Fruit fly (Drosophila melanogaster) whole organism, prepupa: ENCODE measurements around the gene CG14439.
A peak's percentile ranks its signal among the peaks of the same experiment; 100 is the strongest.

Experiments
- Blimp-1 ChIP-seq: fragments of 200-800 bp; sonication (Bioruptor generic); optimal IDR thresholded peaks from 3 replicates; lab custom pipeline; 2017; ENCODE audit warnings: missing biosample characterization, missing genetic modification characterization, mild to moderate bottlenecking, moderate library complexity, missing genetic modification reagents
- CG10631 ChIP-seq: fragments of 200-800 bp; sonication (Bioruptor generic); optimal IDR thresholded peaks from 2 replicates; lab custom pipeline; 2016; ENCODE audit warnings: missing biosample characterization, missing genetic modification characterization
- CG10669 ChIP-seq: fragments of 200-800 bp; sonication (Bioruptor generic); optimal IDR thresholded peaks from 3 replicates; lab custom pipeline; 2018; ENCODE audit warnings: missing biosample characterization, mild to moderate bottlenecking, missing genetic modification characterization, moderate library complexity
- CG11294 ChIP-seq: fragments of 200-800 bp; sonication (Bioruptor generic); IDR thresholded peaks from 2 replicates; pipeline ENCODE4 v1.3.6; 2022; ENCODE audit warnings: missing biosample characterization, missing genetic modification characterization
- CG11762 ChIP-seq: fragments of 200-800 bp; sonication (Bioruptor generic); optimal IDR thresholded peaks from 3 replicates; lab custom pipeline; 2016; ENCODE audit warnings: missing biosample characterization, missing genetic modification characterization; ENCODE audit not compliant: insufficient read depth
- CG11902 ChIP-seq: fragments of 200-800 bp; sonication (Bioruptor generic); optimal IDR thresholded peaks from 3 replicates; lab custom pipeline; 2016; ENCODE audit warnings: missing biosample characterization, missing genetic modification characterization
- CG15336 ChIP-seq: fragments of 200-800 bp; sonication (Bioruptor generic); IDR thresholded peaks from 2 replicates; pipeline ENCODE4 v1.3.6; 2022; ENCODE audit warnings: missing biosample characterization, missing genetic modification characterization
- CG1621 ChIP-seq: fragments of 200-800 bp; sonication (Bioruptor generic); optimal IDR thresholded peaks from 3 replicates; lab custom pipeline; 2018; ENCODE audit warnings: missing biosample characterization, mild to moderate bottlenecking, missing genetic modification characterization
- CG16779 ChIP-seq: fragments of 200-800 bp; sonication (Bioruptor generic); optimal IDR thresholded peaks from 3 replicates; lab custom pipeline; 2017; ENCODE audit warnings: missing biosample characterization, mild to moderate bottlenecking, missing genetic modification characterization
- CG3032 ChIP-seq: fragments of 200-800 bp; optimal IDR thresholded peaks from 2 replicates; lab custom pipeline; 2019; ENCODE audit warnings: missing biosample characterization, mild to moderate bottlenecking, missing genetic modification characterization, moderate library complexity
- CG32006 ChIP-seq: fragments of 200-800 bp; sonication (Bioruptor generic); optimal IDR thresholded peaks from 3 replicates; lab custom pipeline; 2017; ENCODE audit warnings: missing biosample characterization, mild to moderate bottlenecking, missing genetic modification characterization
- CG34406 ChIP-seq: fragments of 200-800 bp; sonication (Bioruptor generic); optimal IDR thresholded peaks from 3 replicates; lab custom pipeline; 2016; ENCODE audit warnings: missing biosample characterization, missing genetic modification characterization
- CG4318 ChIP-seq: fragments of 200-800 bp; sonication (Bioruptor generic); optimal IDR thresholded peaks from 3 replicates; lab custom pipeline; 2017; ENCODE audit warnings: missing biosample characterization, mild to moderate bottlenecking, missing genetic modification characterization
- CG6163 ChIP-seq: fragments of 200-800 bp; sonication (Bioruptor generic); IDR thresholded peaks from 3 replicates; pipeline ENCODE4 v1.3.6; 2022; ENCODE audit warnings: missing biosample characterization, missing genetic modification characterization
- CG6792 ChIP-seq: fragments of 200-800 bp; sonication (Bioruptor generic); optimal IDR thresholded peaks from 3 replicates; lab custom pipeline; 2016; ENCODE audit warnings: missing biosample characterization, missing genetic modification characterization
- CG6808 ChIP-seq: fragments of 200-800 bp; sonication (Bioruptor generic); optimal IDR thresholded peaks from 3 replicates; lab custom pipeline; 2017; ENCODE audit warnings: missing biosample characterization, missing genetic modification characterization, mild to moderate bottlenecking, moderate library complexity, missing genetic modification reagents
- CG7368 ChIP-seq: fragments of 200-800 bp; sonication (Bioruptor generic); optimal IDR thresholded peaks from 3 replicates; lab custom pipeline; 2016; ENCODE audit warnings: missing biosample characterization, missing genetic modification characterization
- CG8119 ChIP-seq: fragments of 200-800 bp; sonication (Bioruptor generic); IDR thresholded peaks from 3 replicates; pipeline ENCODE4 v1.3.6; 2022; ENCODE audit warnings: missing biosample characterization, missing genetic modification characterization
- CG8319 ChIP-seq: fragments of 200-800 bp; sonication (Bioruptor generic); optimal IDR thresholded peaks from 3 replicates; lab custom pipeline; 2016; ENCODE audit warnings: missing biosample characterization, missing genetic modification characterization
- CG9139 ChIP-seq: fragments of 200-800 bp; sonication (Bioruptor generic); optimal IDR thresholded peaks from 3 replicates; lab custom pipeline; 2017; ENCODE audit warnings: missing biosample characterization, mild to moderate bottlenecking, missing genetic modification characterization
- Eip75B ChIP-seq: fragments of 200-800 bp; sonication (Bioruptor generic); optimal IDR thresholded peaks from 3 replicates; lab custom pipeline; 2016; ENCODE audit warnings: missing biosample characterization, missing genetic modification characterization
- Eip78C ChIP-seq: fragments of 200-800 bp; sonication (Bioruptor generic); peaks from one replicate; lab custom pipeline; 2016; ENCODE audit warnings: missing biosample characterization, missing genetic modification characterization
- Ets21C ChIP-seq: fragments of 200-800 bp; sonication (Bioruptor generic); optimal IDR thresholded peaks from 3 replicates; lab custom pipeline; 2016; ENCODE audit warnings: missing biosample characterization, missing genetic modification characterization
- Gug ChIP-seq: fragments of 200-800 bp; sonication (Bioruptor generic); IDR thresholded peaks from 2 replicates; pipeline ENCODE4 v1.3.6; 2022; ENCODE audit warnings: missing biosample characterization, missing genetic modification characterization
- Hr4 ChIP-seq: fragments of 200-800 bp; sonication (Bioruptor generic); optimal IDR thresholded peaks from 3 replicates; lab custom pipeline; 2016; ENCODE audit warnings: missing biosample characterization, missing genetic modification characterization
- Met ChIP-seq: fragments of 200-800 bp; sonication (Bioruptor generic); optimal IDR thresholded peaks from 3 replicates; lab custom pipeline; 2016; ENCODE audit warnings: missing biosample characterization, missing genetic modification characterization
- OdsH ChIP-seq: fragments of 200-800 bp; sonication (Bioruptor generic); optimal IDR thresholded peaks from 3 replicates; lab custom pipeline; 2016; ENCODE audit warnings: missing biosample characterization, missing genetic modification characterization
- Smox ChIP-seq: fragments of 200-800 bp; sonication (Bioruptor generic); optimal IDR thresholded peaks from 3 replicates; lab custom pipeline; 2016; ENCODE audit warnings: missing biosample characterization, missing genetic modification characterization
- Sox102F ChIP-seq: fragments of 200-800 bp; sonication (Bioruptor generic); optimal IDR thresholded peaks from 2 replicates; lab custom pipeline; 2016; ENCODE audit warnings: missing biosample characterization, mild to moderate bottlenecking, missing genetic modification characterization
- Sox14 ChIP-seq: fragments of 200-800 bp; sonication (Bioruptor generic); optimal IDR thresholded peaks from 3 replicates; lab custom pipeline; 2016; ENCODE audit warnings: missing biosample characterization, missing genetic modification characterization
- achi ChIP-seq: fragments of 200-800 bp; sonication (Bioruptor generic); optimal IDR thresholded peaks from 3 replicates; lab custom pipeline; 2016; ENCODE audit warnings: missing biosample characterization, missing genetic modification characterization
- acj6 ChIP-seq: fragments of 200-800 bp; sonication (Bioruptor generic); optimal IDR thresholded peaks from 3 replicates; lab custom pipeline; 2016; ENCODE audit warnings: missing biosample characterization, missing genetic modification characterization
- cyc ChIP-seq: fragments of 200-800 bp; sonication (Bioruptor generic); optimal IDR thresholded peaks from 3 replicates; lab custom pipeline; 2016; ENCODE audit warnings: missing biosample characterization, missing genetic modification characterization
- eg ChIP-seq: fragments of 200-800 bp; sonication (Bioruptor generic); IDR thresholded peaks from 3 replicates; pipeline ENCODE4 v1.3.6; 2022; ENCODE audit warnings: missing biosample characterization, missing genetic modification characterization
- esn ChIP-seq: fragments of 200-800 bp; sonication (Bioruptor generic); optimal IDR thresholded peaks from 2 replicates; lab custom pipeline; 2016; ENCODE audit warnings: missing biosample characterization, mild to moderate bottlenecking, missing genetic modification characterization, moderate library complexity
- fd59A ChIP-seq: fragments of 200-800 bp; sonication (Bioruptor generic); optimal IDR thresholded peaks from 2 replicates; lab custom pipeline; 2017; ENCODE audit warnings: missing biosample characterization, mild to moderate bottlenecking, missing genetic modification characterization, missing genetic modification reagents
- fkh ChIP-seq: fragments of 200-800 bp; sonication (Bioruptor generic); optimal IDR thresholded peaks from 3 replicates; lab custom pipeline; 2017; ENCODE audit warnings: missing biosample characterization, mild to moderate bottlenecking, missing genetic modification characterization, moderate library complexity
- net ChIP-seq: fragments of 200-800 bp; sonication (Bioruptor generic); optimal IDR thresholded peaks from 3 replicates; lab custom pipeline; 2016; ENCODE audit warnings: missing biosample characterization, missing genetic modification characterization
- pdm3 ChIP-seq: fragments of 200-800 bp; sonication (Bioruptor generic); optimal IDR thresholded peaks from 3 replicates; lab custom pipeline; 2016; ENCODE audit warnings: missing biosample characterization, missing genetic modification characterization
- salr ChIP-seq, 2 experiments: fragments of 200-800 bp; sonication (Bioruptor generic); optimal IDR thresholded peaks; 3 replicates each; lab custom pipeline; 2016 to 2018; ENCODE audit warnings: missing biosample characterization in 2 of 2, missing genetic modification characterization in 2 of 2, mild to moderate bottlenecking in 1 of 2
- spab ChIP-seq: fragments of 200-800 bp; sonication (Bioruptor generic); optimal IDR thresholded peaks from 2 replicates; lab custom pipeline; 2017; ENCODE audit warnings: missing biosample characterization, mild to moderate bottlenecking, missing genetic modification characterization, missing genetic modification reagents
- ss ChIP-seq, 2 experiments: fragments of 200-800 bp; sonication (Bioruptor generic); optimal IDR thresholded peaks; 2 replicates in 1 of 2; 3 replicates in 1 of 2; lab custom pipeline; 2017 to 2018; ENCODE audit warnings: mild to moderate bottlenecking in 2 of 2, missing biosample characterization in 2 of 2, missing genetic modification characterization in 2 of 2, moderate library complexity in 1 of 2
- svp ChIP-seq: fragments of 200-800 bp; sonication (Bioruptor generic); peaks from one replicate; lab custom pipeline; 2016; ENCODE audit warnings: missing biosample characterization, missing genetic modification characterization
- vri ChIP-seq: fragments of 200-800 bp; sonication (Bioruptor generic); optimal IDR thresholded peaks from 3 replicates; lab custom pipeline; 2016; ENCODE audit warnings: missing biosample characterization, mild to moderate bottlenecking, missing genetic modification characterization

Gene CG14439

dm6 chrX:6803312-6803794, 56.0 kb downstream of the CG14439 start, which contains the start of the genes C3G and pod1 (continued):
- no peak for TF ChIP-seq CG6163
- peak; percentile 19 for TF ChIP-seq esn (GFP tag; lab: Kevin White, UChicago)
- TF ChIP-seq cyc (GFP tag; lab: Kevin White, UChicago) = peak; percentile 31
- TF ChIP-seq fd59A (GFP tag; lab: Kevin White, UChicago) = no peak
- TF ChIP-seq CG11902 = no peak
- TF ChIP-seq CG6792 (GFP tag; lab: Kevin White, UChicago) = no peak
- no peak for TF ChIP-seq achi (GFP tag; lab: Kevin White, UChicago)
- TF ChIP-seq CG15336 = no peak
- TF ChIP-seq Gug (GFP tag; lab: Robert Waterston, UW) = no peak
- no peak for TF ChIP-seq CG34406 (GFP tag; lab: Kevin White, UChicago)
- TF ChIP-seq Sox102F (GFP tag; lab: Kevin White, UChicago) = peak; percentile 56
- TF ChIP-seq Hr4 (GFP tag; lab: Kevin White, UChicago) = peak; percentile 18
- TF ChIP-seq svp (GFP tag; lab: Kevin White, UChicago) = peak; percentile 55
- peak; percentile 21 for TF ChIP-seq pdm3 (GFP tag; lab: Kevin White, UChicago)
- no peak for TF ChIP-seq CG6808 (GFP tag; lab: Kevin White, UChicago)
- TF ChIP-seq Eip78C (GFP tag; lab: Kevin White, UChicago) = peak; percentile 71
- no peak for TF ChIP-seq CG11762 (GFP tag; lab: Kevin White, UChicago)
- peak; percentile 31 for TF ChIP-seq Smox
- TF ChIP-seq CG16779 (tag; lab: Kevin White, UChicago) = no peak
- no peak for TF ChIP-seq OdsH (GFP tag; lab: Kevin White, UChicago)
- TF ChIP-seq vri (GFP tag; lab: Kevin White, UChicago) = peak; percentile 16
- no peak for TF ChIP-seq ss (GFP tag; optimal IDR thresholded peaks at IDR 0.05; lab: Kevin White, UChicago)
- no peak for TF ChIP-seq CG7368 (GFP tag; lab: Kevin White, UChicago)

dm6 chrX:6803880-6804484, 56.6 kb downstream of the CG14439 start:
- TF ChIP-seq pdm3 (GFP tag; lab: Kevin White, UChicago) (no peak), CG6163 (peak; percentile 24; the same call in 1 of the 3 replicates), fd59A (GFP tag; lab: Kevin White, UChicago) (no peak), CG10669 (peak; percentile 5), ss (GFP tag; optimal IDR thresholded peaks at IDR 0.05; lab: Kevin White, UChicago) (peak; percentile 36 to 44), CG3032 (no peak), Eip78C (GFP tag; lab: Kevin White, UChicago) (no peak), CG8319 (GFP tag; lab: Kevin White, UChicago) (no peak), Met (GFP tag; lab: Kevin White, UChicago) (no peak), Sox14 (GFP tag; lab: Kevin White, UChicago) (peak; percentile 83), CG9139 (GFP tag; lab: Kevin White, UChicago) (peak; percentile 41)

dm6 chrX:6804485-6805295, 57.3 kb downstream of the CG14439 start:
- TF ChIP-seq CG1621 (tag; lab: Kevin White, UChicago) (peak; percentile 75), Sox102F (GFP tag; lab: Kevin White, UChicago) (peak; percentile 95), CG4318 (GFP tag; lab: Kevin White, UChicago) (peak; percentile 88), fkh (no peak), Met (GFP tag; lab: Kevin White, UChicago) (peak; percentile 95), esn (GFP tag; lab: Kevin White, UChicago) (peak; percentile 95), CG3032 (peak; percentile 65), Ets21C (GFP tag; lab: Kevin White, UChicago) (peak; percentile 93), spab (no peak), Eip78C (GFP tag; lab: Kevin White, UChicago) (peak; percentile 98), net (GFP tag; lab: Kevin White, UChicago) (peak; percentile 94), Blimp-1 (GFP tag; lab: Kevin White, UChicago) (peak; percentile 71), CG32006 (GFP tag; lab: Kevin White, UChicago) (peak; percentile 95), CG11294 (GFP tag; lab: Robert Waterston, UW) (peak; percentile 94), CG8119 (GFP tag; lab: Robert Waterston, UW) (peak; percentile 98), cyc (GFP tag; lab: Kevin White, UChicago) (peak; percentile 94), Eip75B (GFP tag; lab: Kevin White, UChicago) (peak; percentile 88), eg (GFP tag; lab: Robert Waterston, UW) (peak; percentile 98), OdsH (GFP tag; lab: Kevin White, UChicago) (peak; percentile 95), CG10631 (peak; percentile 91), acj6 (GFP tag; lab: Kevin White, UChicago) (peak; percentile 93), CG6808 (GFP tag; lab: Kevin White, UChicago) (peak; percentile 61), CG11902 (peak; percentile 76), salr (GFP tag; optimal IDR thresholded peaks at IDR 0.05; lab: Kevin White, UChicago) (peak; percentile 73 to 83)
